Fruit fly (Drosophila melanogaster) whole organism, embryonic: ENCODE data around the gene CG14684.
A peak's percentile ranks its signal among the peaks of the same experiment; 100 is the strongest.

ENCODE experiments used
- CG1024 ChIP-seq: fragments of 200-800 bp; sonication (Bioruptor generic); IDR thresholded peaks from 2 replicates; pipeline ENCODE4 v1.3.6; 2022; ENCODE audit warnings: missing biosample characterization, missing genetic modification characterization
- CG11560 ChIP-seq: fragments of 200-800 bp; sonication (Bioruptor generic); IDR thresholded peaks from 3 replicates; pipeline ENCODE4 v1.3.6; 2022; ENCODE audit warnings: missing biosample characterization, missing genetic modification characterization
- CG13624 ChIP-seq: fragments of 200-800 bp; sonication (Bioruptor generic); optimal IDR thresholded peaks from 2 replicates; lab custom pipeline; 2016; ENCODE audit warnings: missing biosample characterization, missing genetic modification characterization
- CG13775 ChIP-seq: fragments of 200-800 bp; sonication (Bioruptor generic); optimal IDR thresholded peaks from 3 replicates; lab custom pipeline; 2017; ENCODE audit warnings: missing biosample characterization, mild to moderate bottlenecking, missing genetic modification characterization
- CG16813 ChIP-seq: fragments of 200-800 bp; sonication (Bioruptor generic); IDR thresholded peaks from 3 replicates; pipeline ENCODE4 v1.3.6; 2022; ENCODE audit warnings: missing biosample characterization, missing genetic modification characterization; ENCODE audit not compliant: partially characterized antibody
- CG17802 ChIP-seq: fragments of 200-800 bp; sonication (Bioruptor generic); optimal IDR thresholded peaks from 2 replicates; lab custom pipeline; 2018; ENCODE audit warnings: missing biosample characterization, mild to moderate bottlenecking, missing genetic modification characterization, moderate library complexity
- CG18011 ChIP-seq: fragments of 200-800 bp; sonication (Bioruptor generic); optimal IDR thresholded peaks from 2 replicates; lab custom pipeline; 2017; ENCODE audit warnings: missing biosample characterization, missing genetic modification characterization, mild to moderate bottlenecking, moderate library complexity, missing genotype
- CG1832 ChIP-seq: fragments of 200-800 bp; sonication (Bioruptor generic); optimal IDR thresholded peaks from 2 replicates; lab custom pipeline; 2017; ENCODE audit warnings: missing biosample characterization, mild to moderate bottlenecking, missing genetic modification characterization, inconsistent platforms
- CG2678 ChIP-seq: fragments of 200-800 bp; sonication (Bioruptor generic); optimal IDR thresholded peaks from 3 replicates; lab custom pipeline; 2019; ENCODE audit warnings: missing biosample characterization, mild to moderate bottlenecking, missing genetic modification characterization, moderate library complexity
- CG34422 ChIP-seq: fragments of 200-800 bp; sonication (Bioruptor generic); IDR thresholded peaks from 3 replicates; pipeline ENCODE4 v1.3.6; 2022; ENCODE audit warnings: missing biosample characterization, missing genetic modification characterization
- CG8478 ChIP-seq: fragments of >200 bp; optimal IDR thresholded peaks from 2 replicates; lab custom pipeline; 2018
- CG9437 ChIP-seq: fragments of 200-800 bp; sonication (Bioruptor generic); optimal IDR thresholded peaks from 2 replicates; lab custom pipeline; 2018; ENCODE audit warnings: missing biosample characterization, mild to moderate bottlenecking, missing genetic modification characterization
- CG9797 ChIP-seq: fragments of 200-800 bp; sonication (Bioruptor generic); optimal IDR thresholded peaks from 3 replicates; lab custom pipeline; 2018; ENCODE audit warnings: missing biosample characterization, mild to moderate bottlenecking, missing genetic modification characterization
- CTCF ChIP-seq: fragments of 200-800 bp; sonication (Bioruptor generic); optimal IDR thresholded peaks from 2 replicates; lab custom pipeline; 2017; ENCODE audit warnings: missing biosample characterization, mild to moderate bottlenecking, missing genetic modification characterization, moderate library complexity
- Dad ChIP-seq: fragments of 200-800 bp; sonication (Bioruptor generic); optimal IDR thresholded peaks from 3 replicates; lab custom pipeline; 2016; ENCODE audit warnings: missing biosample characterization, missing genetic modification characterization
- Fer2 ChIP-seq: fragments of 200-800 bp; sonication (Bioruptor generic); optimal IDR thresholded peaks from 2 replicates; lab custom pipeline; 2018; ENCODE audit warnings: missing biosample characterization, mild to moderate bottlenecking, missing genetic modification characterization, moderate library complexity
- Fer3 ChIP-seq: fragments of 200-800 bp; sonication (Bioruptor generic); optimal IDR thresholded peaks from 2 replicates; lab custom pipeline; 2018; ENCODE audit warnings: missing biosample characterization, mild to moderate bottlenecking, missing genetic modification characterization, moderate library complexity
- GATAe ChIP-seq: fragments of 200-800 bp; sonication (Bioruptor generic); conservative IDR thresholded peaks from 2 replicates; pipeline ENCODE4 v1.3.6; 2022; ENCODE audit warnings: missing biosample characterization, missing genetic modification characterization
- HLH3B ChIP-seq: fragments of 200-800 bp; sonication (Bioruptor generic); IDR thresholded peaks from 2 replicates; pipeline ENCODE4 v1.3.6; 2022; ENCODE audit warnings: missing biosample characterization, missing genetic modification characterization
- Jarid2 ChIP-seq: fragments of 200-800 bp; sonication (Bioruptor generic); optimal IDR thresholded peaks from 3 replicates; lab custom pipeline; 2017; ENCODE audit warnings: mild to moderate bottlenecking, missing biosample characterization, missing genetic modification reagents, missing genetic modification characterization
- MBD-R2 ChIP-seq: fragments of 200-800 bp; sonication (Bioruptor generic); IDR thresholded peaks from 2 replicates; pipeline ENCODE4 v1.3.6; 2022; ENCODE audit warnings: missing biosample characterization, missing genetic modification characterization
- Max ChIP-seq: fragments of 200-800 bp; sonication (Bioruptor generic); optimal IDR thresholded peaks from 2 replicates; lab custom pipeline; 2016; ENCODE audit warnings: missing biosample characterization, mild to moderate bottlenecking, missing genetic modification characterization
- Meics ChIP-seq: fragments of 200-800 bp; sonication (Bioruptor generic); optimal IDR thresholded peaks from 2 replicates; lab custom pipeline; 2017; ENCODE audit warnings: missing biosample characterization, mild to moderate bottlenecking, missing genetic modification characterization
- Neu2 ChIP-seq: fragments of 200-800 bp; sonication (Bioruptor generic); optimal IDR thresholded peaks from 3 replicates; lab custom pipeline; 2016; ENCODE audit warnings: missing biosample characterization, missing genetic modification characterization, borderline replicate concordance
- Ptx1 ChIP-seq: fragments of 200-800 bp; sonication (Bioruptor generic); IDR thresholded peaks from 2 replicates; pipeline ENCODE4 v1.3.6; 2022; ENCODE audit warnings: missing biosample characterization, missing genetic modification characterization
- Rfx ChIP-seq: fragments of 200-800 bp; sonication (Bioruptor generic); IDR thresholded peaks from 2 replicates; pipeline ENCODE4 v1.3.6; 2022; ENCODE audit warnings: missing biosample characterization, missing genetic modification characterization
- Xbp1 ChIP-seq: fragments of 200-800 bp; sonication (Bioruptor generic); optimal IDR thresholded peaks from 3 replicates; lab custom pipeline; 2016; ENCODE audit warnings: missing biosample characterization, mild to moderate bottlenecking, missing genetic modification characterization
- Xrp1 ChIP-seq: fragments of 200-800 bp; sonication (Bioruptor generic); IDR thresholded peaks from 2 replicates; pipeline ENCODE4 v1.3.6; 2022; ENCODE audit warnings: missing biosample characterization, missing genetic modification characterization
- ac ChIP-seq: fragments of 200-800 bp; sonication (Bioruptor generic); optimal IDR thresholded peaks from 3 replicates; lab custom pipeline; 2017; ENCODE audit warnings: missing biosample characterization, mild to moderate bottlenecking, missing genetic modification characterization
- ase ChIP-seq: fragments of 200-800 bp; sonication (Bioruptor generic); IDR thresholded peaks from 3 replicates; pipeline ENCODE4 v1.3.6; 2022; ENCODE audit warnings: missing biosample characterization, missing genetic modification characterization
- bbx ChIP-seq: fragments of 200-800 bp; sonication (Bioruptor generic); IDR thresholded peaks from 2 replicates; pipeline ENCODE4 v1.3.6; 2022; ENCODE audit warnings: missing biosample characterization, missing genetic modification characterization; ENCODE audit not compliant: partially characterized antibody
- dimm ChIP-seq: fragments of 200-800 bp; sonication (Bioruptor generic); IDR thresholded peaks from 2 replicates; pipeline ENCODE4 v1.3.6; 2022; ENCODE audit warnings: missing biosample characterization, missing genetic modification characterization
- dmrt99B ChIP-seq: fragments of 200-800 bp; sonication (Bioruptor generic); optimal IDR thresholded peaks from 2 replicates; lab custom pipeline; 2018; ENCODE audit warnings: missing biosample characterization, mild to moderate bottlenecking, missing genetic modification characterization, moderate library complexity
- fd96Cb ChIP-seq: fragments of 200-800 bp; sonication (Bioruptor generic); optimal IDR thresholded peaks from 2 replicates; lab custom pipeline; 2018; ENCODE audit warnings: missing biosample characterization, mild to moderate bottlenecking, missing genetic modification characterization, moderate library complexity
- gsb ChIP-seq: fragments of 200-800 bp; sonication (Bioruptor generic); IDR thresholded peaks from 2 replicates; pipeline ENCODE4 v1.3.6; 2022; ENCODE audit warnings: missing biosample characterization, missing genetic modification characterization
- gsb-n ChIP-seq: fragments of 200-800 bp; sonication (Bioruptor generic); optimal IDR thresholded peaks from 3 replicates; lab custom pipeline; 2018; ENCODE audit warnings: missing biosample characterization, mild to moderate bottlenecking, missing genetic modification characterization
- h ChIP-seq: fragments of >200 bp; optimal IDR thresholded peaks from 2 replicates; lab custom pipeline; 2017
- lola ChIP-seq, 3 experiments: fragments of >200 bp in 2 of 3; fragments of 200-800 bp in 1 of 3; sonication (Bioruptor generic) in 1 of 3; optimal IDR thresholded peaks; 2 replicates each; lab custom pipeline; 2017 to 2019; ENCODE audit warnings: missing biosample characterization in 3 of 3, missing genetic modification characterization in 3 of 3, mild to moderate bottlenecking in 1 of 3, moderate library complexity in 1 of 3
- nerfin-1 ChIP-seq: fragments of 200-800 bp; sonication (Bioruptor generic); optimal IDR thresholded peaks from 3 replicates; lab custom pipeline; 2019; ENCODE audit warnings: missing biosample characterization, mild to moderate bottlenecking, missing genetic modification characterization, moderate library complexity
- oc ChIP-seq: fragments of 200-800 bp; sonication (Bioruptor generic); optimal IDR thresholded peaks from 2 replicates; lab custom pipeline; 2018; ENCODE audit warnings: missing biosample characterization, mild to moderate bottlenecking, missing genetic modification characterization, moderate library complexity
- onecut ChIP-seq: fragments of 200-800 bp; sonication (Bioruptor generic); IDR thresholded peaks from 2 replicates; pipeline ENCODE4 v1.3.6; 2022; ENCODE audit warnings: missing biosample characterization, missing genetic modification characterization
- pan ChIP-seq, 4 experiments: fragments of >200 bp in 3 of 4; fragments of 200-800 bp in 1 of 4; sonication (Bioruptor generic) in 1 of 4; optimal IDR thresholded peaks in 3 of 4; IDR thresholded peaks in 1 of 4; 2 replicates each; pipeline versions ENCODE4 v1.3.6 to Lab custom; 2017 to 2022; ENCODE audit warnings: missing biosample characterization in 2 of 4, missing genetic modification characterization in 2 of 4, mixed read lengths in 1 of 4
- schlank ChIP-seq: fragments of 200-800 bp; sonication (Bioruptor generic); optimal IDR thresholded peaks from 2 replicates; lab custom pipeline; 2018; ENCODE audit warnings: missing biosample characterization, mild to moderate bottlenecking, missing genetic modification characterization
- ssp ChIP-seq: fragments of 200-800 bp; sonication (Bioruptor generic); IDR thresholded peaks from 2 replicates; pipeline ENCODE4 v1.3.6; 2022; ENCODE audit warnings: missing biosample characterization, missing genetic modification characterization
- trem ChIP-seq: fragments of 200-800 bp; optimal IDR thresholded peaks from 3 replicates; lab custom pipeline; 2019; ENCODE audit warnings: missing biosample characterization, mild to moderate bottlenecking, missing genetic modification characterization, moderate library complexity
- tup ChIP-seq: fragments of 200-800 bp; sonication (Bioruptor generic); optimal IDR thresholded peaks from 2 replicates; lab custom pipeline; 2016; ENCODE audit warnings: missing biosample characterization, mild to moderate bottlenecking, missing genetic modification characterization, moderate library complexity
- twi ChIP-seq: fragments of 200-800 bp; optimal IDR thresholded peaks from 2 replicates; lab custom pipeline; 2019; ENCODE audit warnings: missing biosample characterization, mild to moderate bottlenecking, missing genetic modification characterization, moderate library complexity
- tx ChIP-seq: fragments of 200-800 bp; sonication (Bioruptor generic); optimal IDR thresholded peaks from 2 replicates; lab custom pipeline; 2016; ENCODE audit warnings: missing biosample characterization, missing genetic modification characterization
- wek ChIP-seq: fragments of 200-800 bp; sonication (Bioruptor generic); optimal IDR thresholded peaks from 3 replicates; lab custom pipeline; 2018; ENCODE audit warnings: missing biosample characterization, mild to moderate bottlenecking, missing genetic modification characterization, moderate library complexity
- z ChIP-seq: fragments of 200-800 bp; sonication (Bioruptor generic); IDR thresholded peaks from 3 replicates; pipeline ENCODE4 v1.3.6; 2022; ENCODE audit warnings: missing biosample characterization, missing genetic modification characterization

Gene CG14684

DNA sequence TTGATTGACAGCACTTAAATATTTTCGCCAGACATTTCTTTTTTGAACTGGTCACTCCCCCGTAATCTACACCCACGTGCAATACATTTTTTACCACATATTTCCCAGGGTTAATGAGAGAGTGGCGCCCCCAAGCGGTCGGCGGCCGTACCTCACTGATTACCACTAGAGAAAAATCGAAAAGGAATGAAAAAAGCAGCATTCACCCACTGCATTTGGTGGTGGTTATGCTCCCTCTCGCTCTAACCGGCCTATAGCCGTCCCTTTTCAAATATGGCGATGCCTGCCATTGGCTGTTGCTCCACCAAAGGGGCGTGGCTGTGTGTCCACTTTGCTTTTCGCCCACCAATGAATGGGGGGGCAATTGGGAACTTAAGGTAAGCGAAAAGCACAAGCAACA is 41.8 kb upstream of the CG14684 start (continued):
- TF ChIP-seq schlank (tag; lab: Kevin White, UChicago) (no peak), CTCF (GFP tag; lab: Kevin White, UChicago) (peak; percentile 93), fd96Cb (tag; lab: Kevin White, UChicago) (peak; percentile 4), GATAe (no peak), CG2678 (tag; lab: Kevin White, UChicago) (peak; percentile 37), CG18011 (GFP tag; lab: Kevin White, UChicago) (no peak), bbx (GFP tag; lab: Robert Waterston, UW) (peak; percentile 43), CG16813 (GFP tag; lab: Robert Waterston, UW) (peak; percentile 15; the same call in 1 of the 3 replicates), z (no peak; the same call in 2 of the 3 replicates), Dad (GFP tag; lab: Kevin White, UChicago) (peak; percentile 34), Rfx (GFP tag; lab: Robert Waterston, UW) (peak; percentile 55; the same call in 1 of the 2 replicates), gsb (GFP tag; lab: Robert Waterston, UW) (peak; percentile 39; the same call in 1 of the 2 replicates), dimm (GFP tag; lab: Robert Waterston, UW) (no peak), CG17802 (tag; lab: Kevin White, UChicago) (peak; percentile 46), Max (GFP tag; lab: Kevin White, UChicago) (peak; percentile 23), oc (peak; percentile 74), CG1832 (GFP tag; lab: Kevin White, UChicago) (peak; percentile 92), onecut (peak; percentile 91), CG34422 (GFP tag; lab: Robert Waterston, UW) (0 out of 3 replicates have a peak, but pooled peaks have one; percentile 46), Meics (GFP tag; lab: Kevin White, UChicago) (peak; percentile 58), ase (GFP tag; lab: Robert Waterston, UW) (peak; percentile 70; the same call in 2 of the 3 replicates), Neu2 (peak; percentile 99), trem (peak; percentile 23), nerfin-1 (tag; lab: Kevin White, UChicago) (peak; percentile 62), Xbp1 (GFP tag; lab: Kevin White, UChicago) (peak; percentile 52), lola (GFP tag; optimal IDR thresholded peaks at IDR 0.05; lab: Kevin White, UChicago) (peak in 1 of 3 experiments; percentile 17), h (lab: Kevin White, UChicago) (peak; percentile 71), tx (GFP tag; lab: Kevin White, UChicago) (no peak), HLH3B (GFP tag; lab: Robert Waterston, UW) (peak; percentile 49; the same call in 1 of the 2 replicates), Jarid2 (GFP tag; lab: Kevin White, UChicago) (peak; percentile 84), CG13775 (GFP tag; lab: Kevin White, UChicago) (peak; percentile 55), CG9437 (GFP tag; lab: Kevin White, UChicago) (peak; percentile 23), CG11560 (no peak), ac (GFP tag; lab: Kevin White, UChicago) (peak; percentile 54), pan (optimal IDR thresholded peaks at IDR 0.05; lab: Kevin White, UChicago) (no peak), pan (GFP tag; optimal IDR thresholded peaks at IDR 0.05 in 1 of 2, IDR thresholded peaks at IDR 0.05 in 1 of 2) (peak in 1 of 2 experiments; percentile 73), Fer2 (peak; percentile 30), CG13624 (GFP tag; lab: Kevin White, UChicago) (no peak), MBD-R2 (GFP tag; lab: Robert Waterston, UW) (no peak; the same call in 1 of the 2 replicates), CG8478 (lab: Kevin White, UChicago) (peak; percentile 87), Xrp1 (GFP tag; lab: Robert Waterston, UW) (peak; percentile 75), dmrt99B (peak; percentile 51), wek (GFP tag; lab: Kevin White, UChicago) (peak; percentile 55), ssp (no peak), gsb-n (tag; lab: Kevin White, UChicago) (peak; percentile 58), CG9797 (GFP tag; lab: Kevin White, UChicago) (peak; percentile 9), Ptx1 (GFP tag; lab: Robert Waterston, UW) (no peak), CG1024 (GFP tag; lab: Robert Waterston, UW) (peak; percentile 42; the same call in 1 of the 2 replicates), twi (tag; lab: Kevin White, UChicago) (peak; percentile 41), tup (no peak), Fer3 (tag; lab: Kevin White, UChicago) (no peak)
